Worm (Caenorhabditis elegans) whole organism, L1 larva: ENCODE results near the gene ire-1.

Source experiments
- alr-1 ChIP-seq: fragments of 200-800 bp; sonication (Bioruptor generic); optimal IDR thresholded peaks from 2 replicates; lab custom pipeline; 2018; ENCODE audit warnings: borderline replicate concordance, mild to moderate bottlenecking, missing genetic modification characterization, missing compliant biosample characterization
- nhr-12 ChIP-seq: sonication (generic microtip); optimal IDR thresholded peaks from 2 replicates; lab custom pipeline; 2017; ENCODE audit warnings: missing biosample characterization, missing genetic modification characterization
- tbx-2 ChIP-seq: sonication (generic microtip); optimal IDR thresholded peaks from 2 replicates; lab custom pipeline; 2016; ENCODE audit warnings: missing genetic modification characterization, missing compliant biosample characterization
- unc-62 ChIP-seq: fragments of 150-350 bp; optimal IDR thresholded peaks from 2 replicates; lab custom pipeline; 2014; ENCODE audit warnings: missing biosample characterization, missing genetic modification reagents, missing genetic modification characterization

DNA sequence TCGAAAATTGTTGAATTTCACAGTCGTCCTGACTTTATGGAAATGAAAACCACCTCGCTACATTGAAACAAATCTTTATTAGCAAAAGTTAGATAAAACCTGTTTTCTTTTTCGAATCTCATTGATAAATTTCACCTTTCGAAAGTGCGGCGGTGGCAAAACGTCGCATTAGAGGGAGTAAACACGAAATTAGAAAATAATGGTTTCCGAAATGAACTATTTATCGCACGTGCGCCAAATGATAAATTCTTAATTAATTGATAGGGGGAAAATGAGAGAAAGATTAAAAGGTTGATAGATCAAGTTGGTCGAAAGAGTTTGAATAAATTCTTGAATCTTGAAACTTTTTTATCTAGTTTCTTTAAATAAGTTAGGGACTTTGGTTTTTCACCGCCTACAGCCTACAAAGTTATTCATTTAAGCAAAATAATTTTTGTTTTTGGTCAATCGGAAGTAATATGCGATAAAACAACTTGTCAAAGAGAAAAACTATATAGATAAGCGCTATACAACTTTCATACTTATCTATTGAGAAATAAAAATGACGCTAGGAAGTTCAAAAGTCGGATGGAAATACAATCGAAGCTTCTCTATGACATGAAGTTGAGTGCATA, 53.6 kb downstream of the ire-1 start:
- TF ChIP-seq nhr-12 (no peak), tbx-2 (tag; lab: Kevin White, UChicago) (peak; percentile 13), unc-62 (GFP tag; lab: Kevin White, UChicago) (no peak), alr-1 (tag; lab: Kevin White, UChicago) (no peak)
